Worm (Caenorhabditis elegans): ENCODE results near the gene Y41E3.22.
A peak's percentile ranks its signal among the peaks of the same experiment; 100 is the strongest.

Y41E3.22 gene

ce11 chrIV:14950468-14950867 lies at the start of gene Y41E3.22:
Gene Y41E3.22, plus strand, starts transcription at chrIV:14950710.
- TF ChIP-seq unc-62 (GFP tag; optimal IDR thresholded peaks at IDR 0.05 in 1 of 2), result peak in 1 of 2 experiments; percentile 90
- no peak for TF ChIP-seq unc-62 (tag; optimal IDR thresholded peaks at IDR 0.05)
- TF ChIP-seq daf-19 (GFP tag; conservative IDR thresholded peaks at IDR 0.05), result no peak
- TF ChIP-seq T20F7.1 (GFP tag; optimal IDR thresholded peaks at IDR 0.05), result no peak
- TF ChIP-seq D1046.2 (GFP tag; IDR thresholded peaks at IDR 0.05), result no peak
- TF ChIP-seq snpc-4 (tag; optimal IDR thresholded peaks at IDR 0.05), result no peak
- no peak for TF ChIP-seq hif-1 (tag; optimal IDR thresholded peaks at IDR 0.05)
- no peak for TF ChIP-seq sdz-12 (GFP tag; optimal IDR thresholded peaks at IDR 0.05)
- TF ChIP-seq aha-1 (tag), result peak; percentile 69
- TF ChIP-seq madf-5 (GFP tag; IDR thresholded peaks at IDR 0.05), result no peak
- no peak for TF ChIP-seq ceh-62 (tag; optimal IDR thresholded peaks at IDR 0.05)
- TF ChIP-seq pha-4 (GFP tag; IDR thresholded peaks at IDR 0.05), result no peak
- no peak for TF ChIP-seq pha-4 (tag; optimal IDR thresholded peaks at IDR 0.05)
- no peak for TF ChIP-seq nhr-48 (tag; optimal IDR thresholded peaks at IDR 0.05)
- no peak for TF ChIP-seq mdl-1 (tag; optimal IDR thresholded peaks at IDR 0.05)

DNA sequence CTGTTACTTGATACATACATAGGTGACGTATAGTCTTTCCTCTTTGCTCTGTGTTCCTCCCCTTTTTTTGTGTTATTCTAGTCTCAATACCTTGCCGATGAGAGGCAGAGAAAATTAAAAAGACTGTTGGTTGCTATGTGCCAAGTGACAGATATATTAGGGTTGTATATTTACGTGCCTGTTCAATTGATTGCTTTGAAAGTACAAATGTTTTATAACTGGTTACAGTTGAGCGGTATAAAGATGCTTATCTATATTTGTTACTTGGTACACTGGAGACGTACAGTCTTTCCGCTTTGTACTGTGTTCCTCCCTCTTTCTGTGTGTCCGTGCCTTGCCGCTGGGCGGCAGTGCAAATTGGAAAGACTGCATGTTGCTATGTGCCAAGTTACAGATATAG lies 47.3 kb upstream of the Y41E3.22 start:
- TF ChIP-seq php-3 (GFP tag; IDR thresholded peaks at IDR 0.05) (no peak), mep-1 (tag; optimal IDR thresholded peaks at IDR 0.05) (no peak), ces-1 (GFP tag; optimal IDR thresholded peaks at IDR 0.05) (no peak), tag-97 (GFP tag; IDR thresholded peaks at IDR 0.05) (no peak), ceh-82 (tag; optimal IDR thresholded peaks at IDR 0.05) (no peak), vab-7 (GFP tag; IDR thresholded peaks at IDR 0.05) (no peak), hlh-11 (tag; optimal IDR thresholded peaks at IDR 0.05) (no peak), skn-1 (tag; optimal IDR thresholded peaks at IDR 0.05) (no peak), daf-12 (tag; optimal IDR thresholded peaks at IDR 0.05) (no peak), F44E2.7 (GFP tag; IDR thresholded peaks at IDR 0.05) (no peak), ctbp-1 (GFP tag; IDR thresholded peaks at IDR 0.05) (no peak), Y105C5A.15 (GFP tag; IDR thresholded peaks at IDR 0.05) (no peak), mxl-3 (GFP tag; optimal IDR thresholded peaks at IDR 0.05) (no peak), hlh-30 (tag; optimal IDR thresholded peaks at IDR 0.05; ENCODE audit: insufficient read depth) (no peak), zfp-3 (GFP tag; conservative IDR thresholded peaks at IDR 0.05) (no peak), lin-1 (GFP tag; IDR thresholded peaks at IDR 0.05) (no peak), unc-39 (tag; optimal IDR thresholded peaks at IDR 0.05) (no peak), F26F4.8 (GFP tag; conservative IDR thresholded peaks at IDR 0.05) (no peak), ztf-7 (tag; optimal IDR thresholded peaks at IDR 0.05) (no peak)

DNA sequence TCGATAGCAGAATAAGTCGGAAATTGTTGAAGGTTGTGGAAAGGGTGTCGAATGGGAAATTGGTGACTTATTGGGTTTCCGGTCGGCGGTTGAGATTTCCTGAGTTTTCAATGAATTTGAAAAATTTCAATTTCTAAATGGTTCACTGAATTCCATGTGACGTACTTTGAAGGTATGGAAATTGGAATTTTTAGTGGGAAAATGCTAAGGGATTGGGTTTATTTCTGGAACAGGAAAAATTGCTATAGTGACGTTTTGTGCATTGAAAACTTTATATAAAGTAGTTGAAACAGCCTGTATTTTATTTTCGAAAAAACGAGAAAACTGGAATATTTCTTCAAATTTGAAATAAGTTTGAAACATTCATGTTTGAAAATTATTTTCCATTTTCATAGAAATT lies 40.9 kb upstream of the Y41E3.22 start, which contains the start of gene pnc-2:
pnc-2 (minus strand) TSS at position 101 of the 400 bp plus-strand sequence.
- no peak for TF ChIP-seq nhr-25 (tag; optimal IDR thresholded peaks at IDR 0.05; ENCODE audit: borderline replicate concordance, insufficient read depth)
- TF ChIP-seq lin-15B (tag; optimal IDR thresholded peaks at IDR 0.05), result no peak
- TF ChIP-seq F49E8.2 (tag; optimal IDR thresholded peaks at IDR 0.05; ENCODE audit: borderline replicate concordance), result no peak
- no peak for TF ChIP-seq F26F4.8 (GFP tag; conservative IDR thresholded peaks at IDR 0.05)
- TF ChIP-seq pqm-1 (tag; optimal IDR thresholded peaks at IDR 0.05), result no peak
- no peak for TF ChIP-seq lin-38 (GFP tag; IDR thresholded peaks at IDR 0.05)
- no peak for TF ChIP-seq nhr-111 (GFP tag; optimal IDR thresholded peaks at IDR 0.05)
- TF ChIP-seq lin-1 (GFP tag; IDR thresholded peaks at IDR 0.05), result no peak
- TF ChIP-seq ces-1 (GFP tag; optimal IDR thresholded peaks at IDR 0.05), result no peak
- no peak for TF ChIP-seq rbr-2 (tag; optimal IDR thresholded peaks at IDR 0.05)
- TF ChIP-seq aha-1 (tag), result no peak
- TF ChIP-seq zfp-2 (tag; optimal IDR thresholded peaks at IDR 0.05), result no peak
- TF ChIP-seq Y75B8A.6 (GFP tag; IDR thresholded peaks at IDR 0.05), result no peak
- no peak for TF ChIP-seq nhr-6 (tag; optimal IDR thresholded peaks at IDR 0.05)
- no peak for TF ChIP-seq attf-4 (tag; optimal IDR thresholded peaks at IDR 0.05)
- no peak for TF ChIP-seq ceh-44 (GFP tag; IDR thresholded peaks at IDR 0.05)
- TF ChIP-seq vab-7 (GFP tag; IDR thresholded peaks at IDR 0.05), result no peak

Data from whole organism, L4 larva.